Fruit fly (Drosophila melanogaster): ENCODE measurements around the gene CG4119.

The CG4119 gene

dm6 chrX:5715455-5716227, 49.8 kb downstream of the CG4119 start:
- peak; percentile 82 for TF ChIP-seq Adf1 (GFP tag; IDR thresholded peaks at IDR 0.05)
- TF ChIP-seq CG12744 (GFP tag; optimal IDR thresholded peaks at IDR 0.05), result no peak
- no peak for TF ChIP-seq eve (GFP tag; optimal IDR thresholded peaks at IDR 0.05)
- TF ChIP-seq CG18619 (GFP tag; optimal IDR thresholded peaks at IDR 0.05), result no peak
- TF ChIP-seq trem (tag; optimal IDR thresholded peaks at IDR 0.05), result no peak
- no peak for TF ChIP-seq nerfin-1 (tag; optimal IDR thresholded peaks at IDR 0.05)
- no peak for TF ChIP-seq CG4424 (GFP tag; optimal IDR thresholded peaks at IDR 0.05)
- no peak for TF ChIP-seq Atf-2 (GFP tag; optimal IDR thresholded peaks at IDR 0.05)
- TF ChIP-seq Oaz (GFP tag; IDR thresholded peaks at IDR 0.05), result no peak
- TF ChIP-seq CG13424 (tag; optimal IDR thresholded peaks at IDR 0.05), result no peak
- no peak; the same call in 1 of the 2 replicates for TF ChIP-seq vvl (GFP tag; IDR thresholded peaks at IDR 0.05)
- TF ChIP-seq esg (GFP tag; conservative IDR thresholded peaks at IDR 0.05), result no peak
- TF ChIP-seq Hsf (GFP tag; optimal IDR thresholded peaks at IDR 0.05), result no peak
- no peak for TF ChIP-seq CG8359 (GFP tag; optimal IDR thresholded peaks at IDR 0.05; ENCODE audit: borderline replicate concordance)
- no peak for TF ChIP-seq ham (GFP tag; IDR thresholded peaks at IDR 0.05)
- no peak for TF ChIP-seq CG4328 (GFP tag; optimal IDR thresholded peaks at IDR 0.05)
- TF ChIP-seq cato (GFP tag; optimal IDR thresholded peaks at IDR 0.05; ENCODE audit: borderline replicate concordance), result no peak
- TF ChIP-seq CG13296 (GFP tag; optimal IDR thresholded peaks at IDR 0.05), result no peak
- no peak for TF ChIP-seq CG9215 (GFP tag; IDR thresholded peaks at IDR 0.05)
- no peak for TF ChIP-seq CG11085 (GFP tag; IDR thresholded peaks at IDR 0.05)
- TF ChIP-seq CG12104 (GFP tag; optimal IDR thresholded peaks at IDR 0.05), result no peak
- no peak for TF ChIP-seq croc (GFP tag; conservative IDR thresholded peaks at IDR 0.05)
- TF ChIP-seq CG34422 (GFP tag; IDR thresholded peaks at IDR 0.05), result no peak
- TF ChIP-seq ken (GFP tag; IDR thresholded peaks at IDR 0.05), result no peak
- TF ChIP-seq CG42726 (GFP tag; IDR thresholded peaks at IDR 0.05; ENCODE audit: partially characterized antibody), result no peak
- no peak for TF ChIP-seq GATAe (GFP tag; conservative IDR thresholded peaks at IDR 0.05)
- TF ChIP-seq jigr1 (GFP tag; IDR thresholded peaks at IDR 0.05), result no peak
- no peak for TF ChIP-seq Doc3 (GFP tag; IDR thresholded peaks at IDR 0.05; ENCODE audit: partially characterized antibody)
- TF ChIP-seq TFAM (GFP tag; optimal IDR thresholded peaks at IDR 0.05), result no peak
- no peak for TF ChIP-seq CG14860 (GFP tag; IDR thresholded peaks at IDR 0.05; ENCODE audit: partially characterized antibody)
- TF ChIP-seq al (GFP tag; IDR thresholded peaks at IDR 0.05), result 0 out of 2 replicates have a peak, but pooled peaks have one; percentile 12
- TF ChIP-seq ERR (GFP tag; optimal IDR thresholded peaks at IDR 0.05), result no peak
- no peak for TF ChIP-seq slou (GFP tag; optimal IDR thresholded peaks at IDR 0.05)
- no peak for TF ChIP-seq CG11247 (GFP tag; IDR thresholded peaks at IDR 0.05)
- TF ChIP-seq CG5245 (GFP tag; optimal IDR thresholded peaks at IDR 0.05), result no peak
- no peak for TF ChIP-seq Tbp (GFP tag; optimal IDR thresholded peaks at IDR 0.05)
- TF ChIP-seq tup (GFP tag; optimal IDR thresholded peaks at IDR 0.05), result no peak
- peak; percentile 73 for TF ChIP-seq sens (GFP tag)
- TF ChIP-seq Nf-YC (tag; optimal IDR thresholded peaks at IDR 0.05), result no peak
- TF ChIP-seq seq (GFP tag; IDR thresholded peaks at IDR 0.05), result no peak
- no peak for TF ChIP-seq ATbp (GFP tag; optimal IDR thresholded peaks at IDR 0.05)
- no peak for TF ChIP-seq Chrac-16 (GFP tag; optimal IDR thresholded peaks at IDR 0.05)
- TF ChIP-seq CG11093 (GFP tag; IDR thresholded peaks at IDR 0.05), result no peak
- TF ChIP-seq dmrt99B (tag; optimal IDR thresholded peaks at IDR 0.05), result no peak
- no peak for TF ChIP-seq btn (GFP tag; optimal IDR thresholded peaks at IDR 0.05)
- TF ChIP-seq CG12769 (tag; optimal IDR thresholded peaks at IDR 0.05), result peak; percentile 14
- TF ChIP-seq Asciz (GFP tag; optimal IDR thresholded peaks at IDR 0.05), result no peak
- TF ChIP-seq lilli (GFP tag; optimal IDR thresholded peaks at IDR 0.05), result peak; percentile 15
- no peak for TF ChIP-seq fu2 (GFP tag; optimal IDR thresholded peaks at IDR 0.05)
- no peak for TF ChIP-seq CG10147 (GFP tag; optimal IDR thresholded peaks at IDR 0.05)
- TF ChIP-seq CG12219 (GFP tag; optimal IDR thresholded peaks at IDR 0.05), result no peak

All from whole organism, embryonic.